Fruit fly (Drosophila melanogaster) whole organism, embryonic: Measurements from ENCODE around the gene CG45011.

Experiments
- Aef1 ChIP-seq: fragments of 200-800 bp; sonication (Bioruptor generic); IDR thresholded peaks from 3 replicates; pipeline ENCODE4 v1.3.6; 2022; ENCODE audit warnings: missing biosample characterization, missing genetic modification characterization
- Bdp1 ChIP-seq: fragments of 200-800 bp; sonication (Bioruptor generic); optimal IDR thresholded peaks from 3 replicates; lab custom pipeline; 2016; ENCODE audit warnings: missing biosample characterization, missing genetic modification characterization
- CG14965 ChIP-seq: fragments of 200-800 bp; sonication (Bioruptor generic); optimal IDR thresholded peaks from 2 replicates; lab custom pipeline; 2016; ENCODE audit warnings: missing biosample characterization, missing genetic modification characterization, borderline replicate concordance
- CG15269 ChIP-seq: fragments of 200-800 bp; sonication (Bioruptor generic); optimal IDR thresholded peaks from 2 replicates; lab custom pipeline; 2018; ENCODE audit warnings: missing biosample characterization, mild to moderate bottlenecking, missing genetic modification characterization, moderate library complexity
- CG17186 ChIP-seq: fragments of 200-800 bp; sonication (Bioruptor generic); optimal IDR thresholded peaks from 3 replicates; lab custom pipeline; 2017; ENCODE audit warnings: missing biosample characterization, missing genetic modification reagents, missing genetic modification characterization
- CG34376 ChIP-seq: fragments of 200-800 bp; sonication (Bioruptor generic); optimal IDR thresholded peaks from 2 replicates; lab custom pipeline; 2018; ENCODE audit warnings: missing biosample characterization, mild to moderate bottlenecking, missing genetic modification characterization
- CG3847 ChIP-seq: fragments of 200-800 bp; sonication (Bioruptor generic); IDR thresholded peaks from 2 replicates; pipeline ENCODE4 v1.3.6; 2022; ENCODE audit warnings: missing biosample characterization, missing genetic modification characterization
- CG3995 ChIP-seq: fragments of 200-800 bp; sonication (Bioruptor generic); optimal IDR thresholded peaks from 3 replicates; lab custom pipeline; 2016; ENCODE audit warnings: missing biosample characterization, missing genetic modification characterization
- CG42726 ChIP-seq: fragments of 200-800 bp; sonication (Bioruptor generic); IDR thresholded peaks from 2 replicates; pipeline ENCODE4 v1.3.6; 2022; ENCODE audit warnings: missing biosample characterization, missing genetic modification characterization; ENCODE audit not compliant: partially characterized antibody
- CG4360 ChIP-seq: fragments of 200-800 bp; sonication (Bioruptor generic); IDR thresholded peaks from 2 replicates; pipeline ENCODE4 v1.3.6; 2022; ENCODE audit warnings: missing biosample characterization, missing genetic modification characterization
- CG43689 ChIP-seq: fragments of 200-800 bp; sonication (Bioruptor generic); IDR thresholded peaks from 2 replicates; pipeline ENCODE4 v1.3.6; 2022; ENCODE audit warnings: missing biosample characterization, missing genetic modification characterization
- CG6854 ChIP-seq: fragments of 200-800 bp; sonication (Bioruptor generic); optimal IDR thresholded peaks from 3 replicates; lab custom pipeline; 2017; ENCODE audit warnings: missing biosample characterization, mild to moderate bottlenecking, missing genetic modification characterization
- CG7963 ChIP-seq: fragments of 200-800 bp; sonication (Bioruptor generic); IDR thresholded peaks from 3 replicates; pipeline ENCODE4 v1.3.6; 2022; ENCODE audit warnings: missing biosample characterization, missing genetic modification characterization; ENCODE audit not compliant: partially characterized antibody
- CG9609 ChIP-seq: fragments of 200-800 bp; sonication (Bioruptor generic); optimal IDR thresholded peaks from 3 replicates; lab custom pipeline; 2016; ENCODE audit warnings: missing biosample characterization, missing genetic modification characterization
- CTCF ChIP-seq: fragments of 200-800 bp; sonication (Bioruptor generic); optimal IDR thresholded peaks from 2 replicates; lab custom pipeline; 2017; ENCODE audit warnings: missing biosample characterization, mild to moderate bottlenecking, missing genetic modification characterization, moderate library complexity
- D19A ChIP-seq: fragments of 200-800 bp; optimal IDR thresholded peaks from 3 replicates; lab custom pipeline; 2019; ENCODE audit warnings: missing biosample characterization, mild to moderate bottlenecking, missing genetic modification characterization, moderate library complexity
- Dfd ChIP-seq, 2 experiments: fragments of >200 bp; optimal IDR thresholded peaks; 2 replicates each; lab custom pipeline; 2017; ENCODE audit warnings: missing biosample characterization in 2 of 2, missing genetic modification characterization in 2 of 2
- Fer1 ChIP-seq: fragments of 200-800 bp; sonication (Bioruptor generic); optimal IDR thresholded peaks from 2 replicates; lab custom pipeline; 2017; ENCODE audit warnings: missing biosample characterization, mild to moderate bottlenecking, missing genetic modification characterization
- HLHmδ ChIP-seq: fragments of 200-800 bp; sonication (Bioruptor generic); optimal IDR thresholded peaks from 2 replicates; lab custom pipeline; 2018; ENCODE audit warnings: missing biosample characterization, mild to moderate bottlenecking, missing genetic modification characterization, moderate library complexity
- HmgZ ChIP-seq: fragments of 200-800 bp; sonication (Bioruptor generic); optimal IDR thresholded peaks from 2 replicates; lab custom pipeline; 2018; ENCODE audit warnings: missing biosample characterization, mild to moderate bottlenecking, missing genetic modification characterization
- Hr78 ChIP-seq, 2 experiments: fragments of 200-800 bp in 1 of 2; fragments of >200 bp in 1 of 2; sonication (Bioruptor generic) in 1 of 2; optimal IDR thresholded peaks; 2 replicates each; lab custom pipeline; 2017 to 2019; ENCODE audit warnings: missing biosample characterization in 2 of 2, missing genetic modification characterization in 2 of 2, mild to moderate bottlenecking in 1 of 2, moderate library complexity in 1 of 2
- Lim3 ChIP-seq: fragments of 200-800 bp; sonication (Bioruptor generic); IDR thresholded peaks from 2 replicates; pipeline ENCODE4 v1.3.6; 2022; ENCODE audit warnings: missing biosample characterization, missing genetic modification characterization
- Med ChIP-seq: fragments of 200-800 bp; sonication (Bioruptor generic); peaks from one replicate; lab custom pipeline; 2016; ENCODE audit warnings: missing biosample characterization, missing genetic modification characterization, mild to moderate bottlenecking, inconsistent platforms, moderate library complexity
- Meics ChIP-seq: fragments of 200-800 bp; sonication (Bioruptor generic); optimal IDR thresholded peaks from 2 replicates; lab custom pipeline; 2017; ENCODE audit warnings: missing biosample characterization, mild to moderate bottlenecking, missing genetic modification characterization
- NC2β ChIP-seq: fragments of 200-800 bp; sonication (Bioruptor generic); optimal IDR thresholded peaks from 2 replicates; lab custom pipeline; 2016; ENCODE audit warnings: missing biosample characterization, missing genetic modification characterization
- Nf-YB ChIP-seq: fragments of 200-800 bp; sonication (Bioruptor generic); optimal IDR thresholded peaks from 3 replicates; lab custom pipeline; 2019; ENCODE audit warnings: missing biosample characterization, mild to moderate bottlenecking, missing genetic modification characterization, moderate library complexity
- Pdp1 ChIP-seq, 2 experiments: fragments of 200-800 bp; sonication (Bioruptor generic); optimal IDR thresholded peaks; 3 replicates each; lab custom pipeline; 2016; ENCODE audit warnings: missing biosample characterization in 2 of 2, missing genetic modification characterization in 2 of 2, mild to moderate bottlenecking in 1 of 2, moderate library complexity in 1 of 2
- Six4 ChIP-seq: fragments of 200-800 bp; sonication (Bioruptor generic); optimal IDR thresholded peaks from 2 replicates; lab custom pipeline; 2016; ENCODE audit warnings: missing biosample characterization, missing genetic modification characterization
- Sox100B ChIP-seq: fragments of 200-800 bp; sonication (Bioruptor generic); optimal IDR thresholded peaks from 3 replicates; lab custom pipeline; 2018; ENCODE audit warnings: missing biosample characterization, mild to moderate bottlenecking, missing genetic modification characterization
- TFAM ChIP-seq: fragments of 200-800 bp; sonication (Bioruptor generic); optimal IDR thresholded peaks from 2 replicates; lab custom pipeline; 2017; ENCODE audit warnings: missing biosample characterization, missing genetic modification characterization, inconsistent platforms
- aop ChIP-seq: fragments of 200-800 bp; sonication (Bioruptor generic); IDR thresholded peaks from 2 replicates; pipeline ENCODE4 v1.3.6; 2022; ENCODE audit warnings: missing biosample characterization, missing genetic modification characterization
- ap ChIP-seq: fragments of 200-800 bp; sonication (Bioruptor generic); IDR thresholded peaks from 2 replicates; pipeline ENCODE4 v1.3.6; 2022; ENCODE audit warnings: missing biosample characterization, missing genetic modification characterization
- ara ChIP-seq: fragments of 200-800 bp; sonication (Bioruptor generic); IDR thresholded peaks from 2 replicates; pipeline ENCODE4 v1.3.6; 2022; ENCODE audit warnings: missing biosample characterization, missing genetic modification characterization
- bab2 ChIP-seq: fragments of 200-800 bp; sonication (Bioruptor generic); optimal IDR thresholded peaks from 2 replicates; lab custom pipeline; 2016; ENCODE audit warnings: missing biosample characterization, missing genetic modification characterization
- bcd ChIP-seq: fragments of 200-800 bp; sonication (Bioruptor generic); optimal IDR thresholded peaks from 2 replicates; lab custom pipeline; 2017; ENCODE audit warnings: missing biosample characterization, mild to moderate bottlenecking, missing genetic modification characterization
- eve ChIP-seq, 2 experiments: fragments of >200 bp; optimal IDR thresholded peaks; 2 replicates each; lab custom pipeline; 2017; ENCODE audit warnings: missing biosample characterization in 2 of 2, missing genetic modification characterization in 2 of 2
- ewg ChIP-seq: fragments of 200-800 bp; sonication (Bioruptor generic); optimal IDR thresholded peaks from 3 replicates; lab custom pipeline; 2017; ENCODE audit warnings: mild to moderate bottlenecking, missing biosample characterization, missing genetic modification reagents, missing genetic modification characterization
- ftz-f1 ChIP-seq: fragments of 200-800 bp; sonication (Bioruptor generic); optimal IDR thresholded peaks from 2 replicates; lab custom pipeline; 2016; ENCODE audit warnings: missing biosample characterization, missing genetic modification characterization
- gcm ChIP-seq: fragments of 200-800 bp; sonication (Bioruptor generic); optimal IDR thresholded peaks from 2 replicates; lab custom pipeline; 2019; ENCODE audit warnings: missing biosample characterization, mild to moderate bottlenecking, missing genetic modification characterization, moderate library complexity
- gsb-n ChIP-seq: fragments of 200-800 bp; sonication (Bioruptor generic); optimal IDR thresholded peaks from 3 replicates; lab custom pipeline; 2018; ENCODE audit warnings: missing biosample characterization, mild to moderate bottlenecking, missing genetic modification characterization
- ind ChIP-seq: fragments of 200-800 bp; sonication (Bioruptor generic); optimal IDR thresholded peaks from 3 replicates; lab custom pipeline; 2016; ENCODE audit warnings: missing biosample characterization, missing genetic modification characterization
- lilli ChIP-seq: fragments of 200-800 bp; sonication (Bioruptor generic); optimal IDR thresholded peaks from 3 replicates; lab custom pipeline; 2016; ENCODE audit warnings: missing biosample characterization, missing genetic modification characterization
- oc ChIP-seq: fragments of 200-800 bp; sonication (Bioruptor generic); optimal IDR thresholded peaks from 2 replicates; lab custom pipeline; 2018; ENCODE audit warnings: missing biosample characterization, mild to moderate bottlenecking, missing genetic modification characterization, moderate library complexity
- pan ChIP-seq, 4 experiments: fragments of >200 bp in 3 of 4; fragments of 200-800 bp in 1 of 4; sonication (Bioruptor generic) in 1 of 4; optimal IDR thresholded peaks in 3 of 4; IDR thresholded peaks in 1 of 4; 2 replicates each; pipeline versions ENCODE4 v1.3.6 to Lab custom; 2017 to 2022; ENCODE audit warnings: missing biosample characterization in 2 of 4, missing genetic modification characterization in 2 of 4, mixed read lengths in 1 of 4
- salm ChIP-seq: fragments of 200-800 bp; sonication (Bioruptor generic); optimal IDR thresholded peaks from 2 replicates; lab custom pipeline; 2018; ENCODE audit warnings: missing biosample characterization, mild to moderate bottlenecking, missing genetic modification characterization
- sd ChIP-seq: fragments of 200-800 bp; sonication (Bioruptor generic); optimal IDR thresholded peaks from 3 replicates; lab custom pipeline; 2018; ENCODE audit warnings: missing biosample characterization, mild to moderate bottlenecking, missing genetic modification characterization, moderate library complexity
- tna ChIP-seq: fragments of 200-800 bp; sonication (Bioruptor generic); IDR thresholded peaks from 2 replicates; pipeline ENCODE4 v1.3.6; 2022; ENCODE audit warnings: missing biosample characterization, missing genetic modification characterization; ENCODE audit not compliant: partially characterized antibody
- trem ChIP-seq: fragments of 200-800 bp; optimal IDR thresholded peaks from 3 replicates; lab custom pipeline; 2019; ENCODE audit warnings: missing biosample characterization, mild to moderate bottlenecking, missing genetic modification characterization, moderate library complexity

The CG45011 gene

dm6 chr2L:11808702-11809583, 24.9 kb upstream of the CG45011 start, which contains the start of gene crol (continued):
- TF ChIP-seq CG42726 (GFP tag; lab: Robert Waterston, UW) (peak; percentile 64; the same call in 1 of the 2 replicates), CG6854 (no peak), CG15269 (tag; lab: Kevin White, UChicago) (peak; percentile 1), CG9609 (GFP tag; lab: Kevin White, UChicago) (no peak), tna (peak; percentile 55), ara (GFP tag; lab: Robert Waterston, UW) (no peak), Six4 (GFP tag; lab: Kevin White, UChicago) (no peak), aop (peak; percentile 38; the same call in 1 of the 2 replicates), oc (tag; lab: Kevin White, UChicago) (no peak), gcm (GFP tag; lab: Kevin White, UChicago) (peak; percentile 40), Nf-YB (GFP tag; lab: Kevin White, UChicago) (peak; percentile 36), Med (peak; percentile 80), Aef1 (GFP tag; lab: Robert Waterston, UW) (no peak), CG14965 (GFP tag; lab: Kevin White, UChicago) (no peak), sd (tag; lab: Kevin White, UChicago) (no peak), ftz-f1 (GFP tag; lab: Kevin White, UChicago) (no peak), ap (GFP tag; lab: Robert Waterston, UW) (no peak), salm (tag; lab: Kevin White, UChicago) (no peak), trem (tag; lab: Kevin White, UChicago) (peak; percentile 63), D19A (tag; lab: Kevin White, UChicago) (no peak), bab2 (GFP tag; lab: Kevin White, UChicago) (no peak), CG3995 (GFP tag; lab: Kevin White, UChicago) (no peak), Fer1 (GFP tag; lab: Kevin White, UChicago) (no peak), eve (GFP tag; optimal IDR thresholded peaks at IDR 0.05; lab: Kevin White, UChicago) (no peak), Meics (peak; percentile 7), CG17186 (GFP tag; lab: Kevin White, UChicago) (no peak), CTCF (peak; percentile 20), pan (optimal IDR thresholded peaks at IDR 0.05; lab: Kevin White, UChicago) (no peak), pan (GFP tag; optimal IDR thresholded peaks at IDR 0.05 in 1 of 2, IDR thresholded peaks at IDR 0.05 in 1 of 2) (peak in 1 of 2 experiments; percentile 20), HmgZ (tag; lab: Kevin White, UChicago) (peak; percentile 48), HLHmδ (GFP tag; lab: Kevin White, UChicago) (no peak), ind (GFP tag; lab: Kevin White, UChicago) (no peak), Lim3 (GFP tag; lab: Robert Waterston, UW) (no peak), ewg (no peak), Hr78 (GFP tag; optimal IDR thresholded peaks at IDR 0.05; lab: Kevin White, UChicago) (no peak), CG7963 (peak; percentile 74), bcd (peak; percentile 0), CG34376 (GFP tag; lab: Kevin White, UChicago) (peak; percentile 44), Pdp1 (GFP tag; optimal IDR thresholded peaks at IDR 0.05; lab: Kevin White, UChicago) (peak in 1 of 2 experiments; percentile 44), CG4360 (no peak), lilli (peak; percentile 40), TFAM (no peak), gsb-n (tag; lab: Kevin White, UChicago) (no peak), CG43689 (no peak), Sox100B (GFP tag; lab: Kevin White, UChicago) (no peak), Bdp1 (GFP tag; lab: Kevin White, UChicago) (no peak), NC2β (peak; percentile 20), Dfd (GFP tag; optimal IDR thresholded peaks at IDR 0.05; lab: Kevin White, UChicago) (no peak), CG3847 (GFP tag; lab: Robert Waterston, UW) (peak; percentile 58)
